Fruit fly (Drosophila melanogaster) whole organism, wandering third instar larva: ENCODE results near the gene Sap130.

Source experiments
- OdsH ChIP-seq: fragments of 200-800 bp; sonication (Bioruptor generic); optimal IDR thresholded peaks from 2 replicates; lab custom pipeline; 2016; ENCODE audit warnings: missing biosample characterization, mild to moderate bottlenecking, missing genetic modification characterization
- foxo ChIP-seq, 2 experiments: fragments of 200-800 bp; sonication (Bioruptor generic); optimal IDR thresholded peaks; 2 replicates in 1 of 2; 3 replicates in 1 of 2; lab custom pipeline; 2016 to 2017; ENCODE audit warnings: missing biosample characterization in 2 of 2, missing genetic modification characterization in 2 of 2
- pan ChIP-seq: fragments of >200 bp; optimal IDR thresholded peaks from 2 replicates; lab custom pipeline; 2017
- rgr ChIP-seq: fragments of 200-800 bp; sonication (Bioruptor generic); optimal IDR thresholded peaks from 3 replicates; lab custom pipeline; 2016; ENCODE audit warnings: missing biosample characterization, mild to moderate bottlenecking, missing genetic modification characterization

- no peak for TF ChIP-seq pan
- TF ChIP-seq OdsH (GFP tag; lab: Kevin White, UChicago) = no peak
- TF ChIP-seq rgr = no peak
- TF ChIP-seq foxo (GFP tag; optimal IDR thresholded peaks at IDR 0.05; lab: Kevin White, UChicago) = no peak
These were observed 22.8 kb downstream of the Sap130 start for dm6 chr3L:12828532-12828931.
